Worm (Caenorhabditis elegans): ENCODE measurements around the gene F43C11.2.

F43C11.2 gene

DNA sequence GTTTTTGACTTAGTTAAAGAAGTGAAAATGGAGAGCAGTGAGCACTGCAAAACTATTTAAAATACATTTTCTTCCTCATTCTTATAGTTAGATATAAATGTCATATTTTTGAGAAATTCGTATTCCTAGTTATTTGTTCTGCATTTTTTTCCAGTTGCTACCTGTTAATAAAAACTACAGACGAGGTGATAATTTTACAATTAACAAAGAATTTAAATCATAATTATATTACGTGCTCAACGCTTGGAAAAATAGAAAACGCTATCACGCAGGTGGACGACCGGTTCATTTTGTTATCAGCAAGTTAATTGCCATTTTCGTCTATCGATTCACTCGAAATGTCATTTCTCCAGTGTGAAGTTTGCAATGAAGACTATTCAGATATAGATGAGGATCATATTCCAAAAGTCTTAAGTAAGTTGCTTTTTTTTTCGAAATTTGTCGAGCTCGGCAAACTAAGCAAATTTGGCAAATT, 36.7 kb upstream of the F43C11.2 start, which contains the start of the genes ZK1240.5 and ZK1240.9:
TSS of gene ZK1240.5 (minus strand) at position 51 of the 475 bp plus-strand sequence.
TSS of gene ZK1240.9 (plus strand) at position 307 of the 475 bp plus-strand sequence.
- TF ChIP-seq hlh-15 (tag; optimal IDR thresholded peaks at IDR 0.05) (no peak), tbx-2 (tag; optimal IDR thresholded peaks at IDR 0.05) (no peak), T23F11.4 (GFP tag; optimal IDR thresholded peaks at IDR 0.05) (no peak), ceh-24 (tag; optimal IDR thresholded peaks at IDR 0.05) (no peak), tbx-7 (tag; optimal IDR thresholded peaks at IDR 0.05) (no peak), zip-5 (tag; optimal IDR thresholded peaks at IDR 0.05) (no peak), ztf-16 (tag; optimal IDR thresholded peaks at IDR 0.05) (no peak), madf-2 (tag; optimal IDR thresholded peaks at IDR 0.05) (no peak), C38D4.7 (GFP tag; optimal IDR thresholded peaks at IDR 0.05) (no peak), hlh-30 (tag; optimal IDR thresholded peaks at IDR 0.05; ENCODE audit: insufficient read depth) (no peak), ceh-6 (GFP tag; optimal IDR thresholded peaks at IDR 0.05) (no peak), unc-42 (tag; optimal IDR thresholded peaks at IDR 0.05) (no peak), syd-9 (tag; optimal IDR thresholded peaks at IDR 0.05) (no peak), ceh-18 (tag; optimal IDR thresholded peaks at IDR 0.05) (no peak), npax-4 (tag; optimal IDR thresholded peaks at IDR 0.05) (no peak), Y22D7AL.16 (tag; optimal IDR thresholded peaks at IDR 0.05) (no peak), ceh-48 (tag; optimal IDR thresholded peaks at IDR 0.05) (no peak)

DNA sequence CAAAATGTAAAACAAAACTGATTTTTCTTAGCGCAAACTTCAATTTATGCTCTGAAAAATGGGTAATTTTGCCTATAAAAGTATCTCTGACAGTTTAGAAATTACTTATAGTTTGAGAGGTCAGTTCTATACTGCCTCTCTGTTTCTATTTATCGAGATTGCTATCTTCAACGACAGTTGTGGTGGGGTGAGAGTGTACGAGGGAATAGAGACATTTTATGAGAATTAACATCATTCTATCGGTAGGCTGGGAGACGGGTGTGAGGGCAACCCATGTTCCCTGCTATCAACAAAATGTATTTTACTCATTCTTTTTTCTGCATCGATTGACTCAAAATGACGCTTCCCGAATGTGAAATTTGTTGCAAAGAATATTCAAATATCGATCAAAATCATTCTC, 34.5 kb upstream of the F43C11.2 start, which contains the start of gene ZK1240.3:
TSS of gene ZK1240.3 (plus strand) at position 238 of the 400 bp plus-strand sequence.
- peak; percentile 17 for TF ChIP-seq elt-2 (tag; optimal IDR thresholded peaks at IDR 0.05)
- no peak for TF ChIP-seq mec-3 (tag; optimal IDR thresholded peaks at IDR 0.05; ENCODE audit: borderline replicate concordance)
- no peak for TF ChIP-seq ceh-30 (tag; optimal IDR thresholded peaks at IDR 0.05)
- no peak for TF ChIP-seq fkh-6 (tag; optimal IDR thresholded peaks at IDR 0.05)
- TF ChIP-seq hlh-15 (tag; optimal IDR thresholded peaks at IDR 0.05) = no peak
- no peak for TF ChIP-seq ceh-48 (tag; optimal IDR thresholded peaks at IDR 0.05)

DNA sequence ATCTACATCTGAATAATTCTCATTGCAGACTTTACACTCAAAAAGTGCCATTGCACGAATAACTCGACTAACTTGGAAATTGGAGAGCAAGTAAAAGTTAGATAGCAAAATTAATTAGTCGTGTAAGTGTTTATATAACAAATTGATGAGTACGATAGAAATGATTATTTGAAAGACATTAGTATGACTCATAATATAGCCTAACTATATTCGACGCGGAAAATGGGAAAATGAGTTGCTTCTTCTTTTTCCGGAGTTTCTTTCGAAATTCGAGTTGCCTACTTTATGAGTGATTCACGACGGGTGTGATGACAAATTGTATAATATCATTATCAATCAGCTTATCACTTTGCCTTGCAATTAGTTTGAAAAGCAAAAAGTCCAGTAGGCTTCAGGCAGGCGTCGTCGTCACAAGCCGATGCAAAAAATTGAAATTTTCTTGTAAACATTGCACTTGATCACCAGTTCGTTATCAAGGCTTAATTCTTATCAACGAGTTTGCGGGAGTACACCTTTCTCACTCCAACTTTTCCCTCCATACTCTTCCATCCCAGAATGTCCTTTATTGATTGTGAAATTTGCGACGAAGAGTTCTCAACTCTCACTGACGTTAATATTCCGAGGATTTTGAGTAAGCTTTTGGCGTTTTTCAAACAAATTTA, 31.6 kb upstream of the F43C11.2 start, which contains the start of the genes ZK1240.6 and ZK1240.2:
TSS of gene ZK1240.6 (minus strand) at position 51 of the 662 bp plus-strand sequence.
TSS of gene ZK1240.2 (plus strand) at position 520 of the 662 bp plus-strand sequence.
- TF ChIP-seq unc-42 (tag; optimal IDR thresholded peaks at IDR 0.05) (no peak), nhr-11 (tag; optimal IDR thresholded peaks at IDR 0.05) (no peak), madf-2 (tag; optimal IDR thresholded peaks at IDR 0.05) (no peak), odd-2 (tag; optimal IDR thresholded peaks at IDR 0.05) (no peak), unc-55 (GFP tag; optimal IDR thresholded peaks at IDR 0.05) (no peak), Y22D7AL.16 (tag; optimal IDR thresholded peaks at IDR 0.05) (no peak), K09A11.1 (tag; optimal IDR thresholded peaks at IDR 0.05; ENCODE audit: insufficient read depth) (no peak), ceh-31 (tag; optimal IDR thresholded peaks at IDR 0.05) (no peak), ceh-19 (GFP tag; optimal IDR thresholded peaks at IDR 0.05) (no peak), ceh-30 (tag; optimal IDR thresholded peaks at IDR 0.05) (no peak), fkh-10 (GFP tag; optimal IDR thresholded peaks at IDR 0.05) (no peak), elt-2 (tag; optimal IDR thresholded peaks at IDR 0.05) (no peak), fax-1 (tag; optimal IDR thresholded peaks at IDR 0.05) (no peak), ceh-18 (tag; optimal IDR thresholded peaks at IDR 0.05) (no peak), hlh-15 (tag; optimal IDR thresholded peaks at IDR 0.05) (no peak), fkh-6 (tag; optimal IDR thresholded peaks at IDR 0.05) (no peak), ahr-1 (tag; optimal IDR thresholded peaks at IDR 0.05) (no peak), nfya-1 (tag; optimal IDR thresholded peaks at IDR 0.05) (no peak), hlh-8 (tag; optimal IDR thresholded peaks at IDR 0.05) (no peak)

DNA sequence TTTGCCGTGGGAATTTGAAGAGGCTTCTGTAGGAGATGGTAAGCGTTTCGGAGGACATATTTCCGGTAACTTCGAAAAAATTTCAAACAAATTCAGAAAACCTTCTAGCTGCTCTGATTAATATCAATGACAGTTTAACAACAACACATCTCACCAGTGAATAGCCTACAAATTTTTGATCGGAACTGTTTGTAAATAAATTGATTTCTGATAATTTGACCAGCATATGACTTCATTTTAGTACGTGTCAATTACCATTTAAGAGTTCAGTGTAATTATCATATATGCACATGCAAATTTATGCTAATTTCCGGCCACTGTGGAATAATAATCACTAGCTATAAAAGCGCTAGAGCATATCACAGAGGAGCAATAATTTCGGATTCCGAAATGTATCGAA, 29.6 kb upstream of the F43C11.2 start, which contains the start of gene ZK1240.11:
TSS of gene ZK1240.11 (plus strand) at position 301 of the 400 bp plus-strand sequence.
- TF ChIP-seq ceh-34 (tag; optimal IDR thresholded peaks at IDR 0.05) (no peak), pha-2 (tag; optimal IDR thresholded peaks at IDR 0.05) (no peak), ttx-3 (tag; optimal IDR thresholded peaks at IDR 0.05) (no peak), fkh-6 (tag; optimal IDR thresholded peaks at IDR 0.05) (no peak), sdc-2 (tag; optimal IDR thresholded peaks at IDR 0.05) (no peak), ceh-31 (tag; optimal IDR thresholded peaks at IDR 0.05) (no peak), T23F11.4 (GFP tag; optimal IDR thresholded peaks at IDR 0.05) (no peak), hlh-8 (tag; optimal IDR thresholded peaks at IDR 0.05) (no peak), pat-9 (tag; optimal IDR thresholded peaks at IDR 0.05) (no peak), hlh-13 (GFP tag; optimal IDR thresholded peaks at IDR 0.05) (no peak)
